Worm (Caenorhabditis elegans): Measurements from ENCODE around the gene W05B10.3.

DNA sequence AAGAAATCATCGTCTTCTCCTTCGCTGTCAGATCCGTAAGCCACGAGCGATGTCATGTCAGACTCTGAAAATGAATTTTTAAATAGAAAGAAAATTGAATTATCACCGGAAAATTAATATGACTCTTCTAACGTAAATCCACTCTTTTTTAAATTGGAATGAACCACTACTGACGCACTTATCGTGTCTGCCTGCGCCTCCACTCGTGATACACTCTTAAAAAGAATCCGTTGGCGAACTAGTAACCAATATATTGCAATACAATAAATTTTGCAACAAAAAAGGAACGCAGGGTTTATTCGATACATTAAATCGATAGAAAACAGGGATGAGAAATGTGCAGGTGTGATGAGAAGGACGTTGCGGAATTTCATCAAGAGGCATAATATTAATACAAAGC, 2.1 kb downstream of the W05B10.3 start, which contains the start of gene ccch-3:
- TF ChIP-seq ztf-11 (tag; optimal IDR thresholded peaks at IDR 0.05) (no peak), zag-1 (tag; optimal IDR thresholded peaks at IDR 0.05) (no peak), mdl-1 (tag; optimal IDR thresholded peaks at IDR 0.05) (peak in 1 of 2 experiments; percentile 7)
